Worm (Caenorhabditis elegans): ENCODE data around the gene F18E2.15.

Gene F18E2.15

DNA sequence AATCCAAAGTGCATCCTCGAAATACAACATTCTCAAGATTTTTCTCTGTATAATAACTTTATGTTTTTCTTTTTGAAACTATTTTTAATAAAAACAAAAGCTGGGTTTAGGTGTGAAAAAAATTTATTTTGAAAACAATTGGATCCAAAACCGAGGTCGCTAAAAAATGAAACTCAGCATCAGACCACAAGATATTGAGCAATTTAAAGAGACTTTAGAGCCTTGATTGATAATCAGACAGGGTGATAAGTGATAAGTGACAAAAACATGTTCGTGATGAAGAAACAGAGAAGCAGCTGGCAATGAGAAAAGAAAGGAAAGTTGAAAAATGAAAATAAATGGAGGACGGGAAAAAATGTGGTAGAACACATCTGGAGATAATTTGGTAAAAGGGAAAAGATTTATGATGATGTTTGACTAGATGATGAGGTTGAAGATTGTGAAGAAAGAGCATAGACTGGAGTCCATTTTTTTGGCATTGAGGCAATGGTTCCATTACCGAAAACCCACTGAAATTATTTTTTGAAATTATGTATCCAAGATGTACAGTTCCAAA, 9.2 kb downstream of the F18E2.15 start, which contains the start of gene C15C8.6:
Gene C15C8.6, minus strand, starts transcription at position 51 of the 556 bp plus-strand sequence.
- TF ChIP-seq B0310.2 (tag; optimal IDR thresholded peaks at IDR 0.05) = no peak
- TF ChIP-seq F13C5.2 (tag; optimal IDR thresholded peaks at IDR 0.05) = no peak
- no peak for TF ChIP-seq ceh-13 (GFP tag; optimal IDR thresholded peaks at IDR 0.05)
- no peak for TF ChIP-seq hmbx-1 (tag; optimal IDR thresholded peaks at IDR 0.05)
- TF ChIP-seq ceh-36 (tag; optimal IDR thresholded peaks at IDR 0.05) = no peak
- TF ChIP-seq tbx-11 (GFP tag; IDR thresholded peaks at IDR 0.05) = no peak
- no peak for TF ChIP-seq hmg-4 (GFP tag; optimal IDR thresholded peaks at IDR 0.05)
- no peak for TF ChIP-seq pes-1 (GFP tag; IDR thresholded peaks at IDR 0.05)
- no peak for TF ChIP-seq hnd-1 (tag; optimal IDR thresholded peaks at IDR 0.05)
- TF ChIP-seq tra-4 (tag; optimal IDR thresholded peaks at IDR 0.05) = no peak
- no peak for TF ChIP-seq tbx-37 (GFP tag; conservative IDR thresholded peaks at IDR 0.05)

DNA sequence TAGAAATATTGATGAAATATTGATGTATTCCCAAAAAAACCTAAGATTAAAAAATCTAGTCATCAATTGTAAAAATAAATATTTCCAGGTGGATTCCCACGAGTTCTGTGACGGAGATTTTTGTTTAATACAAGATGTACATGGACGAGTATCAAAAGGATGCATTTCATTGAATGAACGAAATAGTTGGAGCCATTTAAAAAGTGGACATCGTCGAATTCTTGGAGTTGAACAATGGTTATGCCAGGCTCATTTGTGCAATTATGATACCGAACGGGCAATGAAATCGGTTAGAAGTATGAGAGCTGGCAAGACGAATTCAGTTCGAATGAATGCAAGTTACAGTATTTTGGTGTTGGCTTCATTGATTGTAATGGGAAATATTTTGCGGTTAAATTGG, 11.3 kb downstream of the F18E2.15 start:
- TF ChIP-seq ets-7 (tag; optimal IDR thresholded peaks at IDR 0.05) (no peak), sea-1 (GFP tag; conservative IDR thresholded peaks at IDR 0.05) (no peak), tbx-11 (GFP tag; IDR thresholded peaks at IDR 0.05) (no peak), tra-4 (tag; optimal IDR thresholded peaks at IDR 0.05) (no peak), flt-1 (GFP tag; IDR thresholded peaks at IDR 0.05) (no peak), ceh-36 (tag; optimal IDR thresholded peaks at IDR 0.05) (no peak), hmg-4 (GFP tag; optimal IDR thresholded peaks at IDR 0.05) (no peak), scrt-1 (GFP tag; IDR thresholded peaks at IDR 0.05) (no peak), hnd-1 (tag; optimal IDR thresholded peaks at IDR 0.05) (no peak), hmbx-1 (tag; optimal IDR thresholded peaks at IDR 0.05) (no peak), F13C5.2 (tag; optimal IDR thresholded peaks at IDR 0.05) (no peak), aly-1 (tag; optimal IDR thresholded peaks at IDR 0.05) (no peak), ceh-13 (GFP tag; optimal IDR thresholded peaks at IDR 0.05) (no peak), pes-1 (GFP tag; IDR thresholded peaks at IDR 0.05) (no peak), B0310.2 (tag; optimal IDR thresholded peaks at IDR 0.05) (no peak)

DNA sequence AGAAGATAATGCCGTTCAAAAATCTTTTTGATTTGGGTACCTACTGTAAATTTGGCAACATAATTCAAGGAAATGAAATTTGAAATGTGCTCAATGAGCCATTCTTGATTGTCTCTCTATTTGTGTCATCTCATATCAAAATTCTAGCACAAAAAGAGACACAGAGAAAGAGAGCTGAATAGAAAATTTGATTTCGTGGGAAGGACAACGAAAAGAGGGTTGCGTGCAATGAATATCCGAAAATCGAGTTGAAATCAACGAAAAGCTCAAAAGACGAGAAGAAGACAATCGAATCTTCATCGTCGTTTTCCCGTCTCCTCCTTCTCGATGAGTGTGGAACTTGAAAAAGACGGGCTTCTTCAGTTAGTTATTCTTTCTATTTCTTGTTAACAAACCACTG, 13.0 kb downstream of the F18E2.15 start, which contains the start of gene C15C8.5:
Gene C15C8.5, plus strand, starts transcription at position 152 of the 400 bp plus-strand sequence.
- TF ChIP-seq aly-1 (tag; optimal IDR thresholded peaks at IDR 0.05) (no peak), F13C5.2 (tag; optimal IDR thresholded peaks at IDR 0.05) (no peak), scrt-1 (GFP tag; IDR thresholded peaks at IDR 0.05) (no peak), hmg-4 (GFP tag; optimal IDR thresholded peaks at IDR 0.05) (no peak), ama-1 (optimal IDR thresholded peaks at IDR 0.05) (no peak), ets-7 (tag; optimal IDR thresholded peaks at IDR 0.05) (no peak), pes-1 (GFP tag; IDR thresholded peaks at IDR 0.05) (no peak), tbx-11 (GFP tag; IDR thresholded peaks at IDR 0.05) (no peak), ceh-36 (tag; optimal IDR thresholded peaks at IDR 0.05) (no peak), B0310.2 (tag; optimal IDR thresholded peaks at IDR 0.05) (no peak)

DNA sequence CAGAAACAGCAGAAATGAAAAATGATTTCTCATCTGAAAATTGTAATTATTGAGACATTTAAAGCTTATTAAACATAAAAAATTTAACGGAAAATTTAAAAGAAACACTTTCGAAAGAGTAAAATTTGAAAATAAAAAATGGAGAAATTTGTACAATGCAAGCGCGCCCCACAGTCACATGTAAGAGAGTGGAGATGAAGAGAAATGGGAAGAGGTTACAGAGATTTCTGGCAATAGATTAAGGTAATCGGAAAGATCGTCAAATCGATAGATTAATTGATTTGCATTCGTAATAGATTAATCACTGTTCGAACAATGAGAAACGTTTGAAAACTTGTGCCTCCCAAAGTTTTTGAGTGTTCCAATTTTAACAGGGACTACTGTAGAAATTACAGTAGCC, 13.4 kb downstream of the F18E2.15 start, which contains the start of gene C15C8.4:
Gene C15C8.4, minus strand, starts transcription at position 33 of the 400 bp plus-strand sequence.
- TF ChIP-seq pes-1 (GFP tag; IDR thresholded peaks at IDR 0.05) (no peak), tbx-37 (GFP tag; conservative IDR thresholded peaks at IDR 0.05) (no peak), ceh-13 (GFP tag; optimal IDR thresholded peaks at IDR 0.05) (no peak), hmg-4 (GFP tag; optimal IDR thresholded peaks at IDR 0.05) (no peak), F13C5.2 (tag; optimal IDR thresholded peaks at IDR 0.05) (no peak), scrt-1 (GFP tag; IDR thresholded peaks at IDR 0.05) (no peak), hmbx-1 (tag; optimal IDR thresholded peaks at IDR 0.05) (no peak), B0310.2 (tag; optimal IDR thresholded peaks at IDR 0.05) (no peak), ets-7 (tag; optimal IDR thresholded peaks at IDR 0.05) (no peak), flt-1 (GFP tag; IDR thresholded peaks at IDR 0.05) (no peak), ceh-36 (tag; optimal IDR thresholded peaks at IDR 0.05) (no peak), sea-1 (GFP tag; conservative IDR thresholded peaks at IDR 0.05) (no peak), tbx-11 (GFP tag; IDR thresholded peaks at IDR 0.05) (no peak), aly-1 (tag; optimal IDR thresholded peaks at IDR 0.05) (no peak), tra-4 (tag; optimal IDR thresholded peaks at IDR 0.05) (no peak), hnd-1 (tag; optimal IDR thresholded peaks at IDR 0.05) (no peak)

DNA sequence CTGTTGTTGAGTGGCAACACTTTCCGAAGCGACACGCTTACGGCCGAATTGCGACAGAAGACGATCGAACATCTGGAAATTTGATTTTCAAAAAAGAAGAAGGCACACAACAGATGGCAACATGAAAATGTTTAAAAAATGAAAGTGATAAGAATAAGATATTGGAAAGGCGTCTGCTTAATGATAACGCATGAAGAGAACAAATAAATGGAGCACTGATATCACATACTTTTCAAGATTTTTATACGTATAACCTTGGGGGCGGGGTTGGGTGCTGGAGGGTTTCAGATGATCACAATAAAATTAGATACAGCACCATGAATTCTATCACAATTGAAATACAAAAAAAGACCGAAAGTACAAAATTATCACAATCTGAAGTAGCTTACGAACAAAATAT, 15.8 kb downstream of the F18E2.15 start, which contains the start of gene C15C8.7:
Gene C15C8.7, minus strand, starts transcription at position 72 of the 400 bp plus-strand sequence.
- TF ChIP-seq tra-4 (tag; optimal IDR thresholded peaks at IDR 0.05) (no peak), F13C5.2 (tag; optimal IDR thresholded peaks at IDR 0.05) (no peak), hmbx-1 (tag; optimal IDR thresholded peaks at IDR 0.05) (no peak)

DNA sequence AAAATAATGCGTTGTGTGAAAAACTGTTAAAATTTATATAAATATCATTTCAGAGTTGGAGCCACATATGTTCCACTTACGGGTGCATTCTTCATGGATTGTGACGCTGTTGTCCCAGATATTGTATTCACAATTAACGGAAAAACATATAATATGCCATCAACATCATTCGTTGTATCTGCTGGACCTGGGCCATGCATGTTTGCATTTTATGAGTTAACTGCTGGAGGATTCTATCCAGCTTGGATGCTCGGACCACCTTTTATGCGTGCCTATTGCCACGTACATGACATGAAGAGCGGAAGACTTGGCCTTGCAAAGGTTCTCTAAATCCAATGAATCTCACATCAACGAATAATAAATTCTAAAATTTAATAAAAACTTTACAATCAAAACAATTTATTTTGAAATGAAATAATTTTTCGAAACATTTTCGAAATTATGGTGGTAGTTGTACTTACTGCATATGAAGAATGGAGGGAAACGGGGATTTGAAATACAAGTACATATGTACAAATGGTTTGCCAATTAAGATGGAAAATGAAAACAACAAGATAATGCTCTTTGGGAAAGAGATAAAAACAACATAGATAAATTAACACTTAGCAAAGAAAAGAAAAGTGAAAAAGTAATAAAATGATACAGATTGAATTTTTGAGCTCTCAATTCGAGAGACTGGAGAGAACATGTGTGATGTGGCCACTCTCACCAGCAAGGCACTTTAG, 16.9 kb downstream of the F18E2.15 start:
- TF ChIP-seq pes-1 (GFP tag; IDR thresholded peaks at IDR 0.05) (no peak), ceh-13 (GFP tag; optimal IDR thresholded peaks at IDR 0.05) (no peak), hmbx-1 (tag; optimal IDR thresholded peaks at IDR 0.05) (no peak), tbx-37 (GFP tag; conservative IDR thresholded peaks at IDR 0.05) (no peak), B0310.2 (tag; optimal IDR thresholded peaks at IDR 0.05) (no peak), scrt-1 (GFP tag; IDR thresholded peaks at IDR 0.05) (no peak), hnd-1 (tag; optimal IDR thresholded peaks at IDR 0.05) (no peak), tbx-11 (GFP tag; IDR thresholded peaks at IDR 0.05) (no peak), F13C5.2 (tag; optimal IDR thresholded peaks at IDR 0.05) (no peak), flt-1 (GFP tag; IDR thresholded peaks at IDR 0.05) (no peak), hmg-4 (GFP tag; optimal IDR thresholded peaks at IDR 0.05) (no peak), ama-1 (optimal IDR thresholded peaks at IDR 0.05) (no peak), sea-1 (GFP tag; conservative IDR thresholded peaks at IDR 0.05) (no peak), ets-7 (tag; optimal IDR thresholded peaks at IDR 0.05) (no peak), aly-1 (tag; optimal IDR thresholded peaks at IDR 0.05) (no peak), tra-4 (tag; optimal IDR thresholded peaks at IDR 0.05) (no peak), ceh-36 (tag; optimal IDR thresholded peaks at IDR 0.05) (no peak)

DNA sequence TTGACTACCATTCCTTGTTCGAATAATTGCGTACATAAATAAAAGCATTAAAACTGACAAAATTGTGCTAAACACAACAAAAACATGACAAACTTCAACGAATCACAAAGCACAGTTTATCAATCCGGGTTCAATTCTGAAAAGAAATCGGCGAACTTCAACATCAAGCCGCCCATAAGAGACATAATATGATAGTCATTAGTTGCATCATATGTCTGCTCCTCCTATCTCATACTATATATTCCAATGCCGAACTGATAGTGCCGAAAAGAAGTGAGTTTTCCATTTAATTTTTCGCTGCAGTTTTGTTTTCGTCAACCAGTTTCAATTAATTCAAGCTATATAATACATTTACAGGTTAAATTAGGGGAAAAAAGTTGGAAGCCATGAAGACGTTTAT, 19.1 kb downstream of the F18E2.15 start, which contains the start of gene hrg-7:
Gene hrg-7, plus strand, starts transcription at position 358 of the 400 bp plus-strand sequence.
- TF ChIP-seq ceh-36 (tag; optimal IDR thresholded peaks at IDR 0.05) (no peak), scrt-1 (GFP tag; IDR thresholded peaks at IDR 0.05) (no peak), ama-1 (optimal IDR thresholded peaks at IDR 0.05) (no peak), B0310.2 (tag; optimal IDR thresholded peaks at IDR 0.05) (no peak), F13C5.2 (tag; optimal IDR thresholded peaks at IDR 0.05) (no peak), aly-1 (tag; optimal IDR thresholded peaks at IDR 0.05) (no peak), tbx-37 (GFP tag; conservative IDR thresholded peaks at IDR 0.05) (no peak), ceh-13 (GFP tag; optimal IDR thresholded peaks at IDR 0.05) (no peak), tra-4 (tag; optimal IDR thresholded peaks at IDR 0.05) (no peak), ets-7 (tag; optimal IDR thresholded peaks at IDR 0.05) (no peak), tbx-11 (GFP tag; IDR thresholded peaks at IDR 0.05) (no peak), flt-1 (GFP tag; IDR thresholded peaks at IDR 0.05) (no peak), hnd-1 (tag; optimal IDR thresholded peaks at IDR 0.05) (no peak), sea-1 (GFP tag; conservative IDR thresholded peaks at IDR 0.05) (no peak), hmbx-1 (tag; optimal IDR thresholded peaks at IDR 0.05) (no peak), hmg-4 (GFP tag; optimal IDR thresholded peaks at IDR 0.05) (no peak)

Measured in whole organism, early embryonic.